Worm (Caenorhabditis elegans) whole organism, L1 larva: ENCODE data around the gene C01G5.25.

Experiments
- egl-13 ChIP-seq: sonication (generic microtip); optimal IDR thresholded peaks from 2 replicates; lab custom pipeline; 2016; ENCODE audit warnings: missing genotype, missing genetic modification reagents, missing genetic modification characterization, missing compliant biosample characterization
- fkh-4 ChIP-seq: sonication (generic microtip); optimal IDR thresholded peaks from 2 replicates; lab custom pipeline; 2016; ENCODE audit warnings: missing compliant biosample characterization, missing genetic modification characterization, borderline replicate concordance
- lin-13 ChIP-seq: fragments of 150-350 bp; optimal IDR thresholded peaks from 2 replicates; lab custom pipeline; 2014; ENCODE audit warnings: missing biosample characterization, missing genetic modification reagents, missing genetic modification characterization
- lin-15B ChIP-seq: fragments of 150-350 bp; sonication (generic microtip); optimal IDR thresholded peaks from 3 replicates; lab custom pipeline; 2014; ENCODE audit warnings: missing biosample characterization, missing genetic modification characterization
- nhr-11 ChIP-seq: fragments of 150-350 bp; optimal IDR thresholded peaks from 2 replicates; lab custom pipeline; 2014; ENCODE audit warnings: missing biosample characterization, missing genetic modification characterization
- nhr-237 ChIP-seq: fragments of 150-350 bp; optimal IDR thresholded peaks from 2 replicates; lab custom pipeline; 2014; ENCODE audit warnings: missing biosample characterization, missing genetic modification characterization

- no peak for TF ChIP-seq nhr-237
- no peak for TF ChIP-seq fkh-4
- no peak for TF ChIP-seq lin-13
- TF ChIP-seq lin-15B (tag; lab: Kevin White, UChicago) = no peak
- TF ChIP-seq egl-13 (tag; lab: Kevin White, UChicago) = no peak
- no peak for TF ChIP-seq nhr-11
Measured at ce11 chrIV:6491915-6492314, 49.6 kb upstream of the C01G5.25 start.
